Worm (Caenorhabditis elegans): ENCODE data around the gene Y48B6A.1.

The Y48B6A.1 gene

ce11 chrII:14178233-14178969, 24.2 kb upstream of the Y48B6A.1 start, which contains the start of gene efhd-1:
Gene efhd-1, plus strand, starts transcription at chrII:14178814.
- TF ChIP-seq unc-55 (GFP tag; optimal IDR thresholded peaks at IDR 0.05) (peak; percentile 72), ceh-18 (tag; optimal IDR thresholded peaks at IDR 0.05) (peak; percentile 7), ceh-14 (tag; optimal IDR thresholded peaks at IDR 0.05) (no peak)

ce11 chrII:14176642-14177041, 22.5 kb upstream of the Y48B6A.1 start:
- TF ChIP-seq unc-55 (GFP tag; optimal IDR thresholded peaks at IDR 0.05) (peak; percentile 57), nhr-232 (tag; optimal IDR thresholded peaks at IDR 0.05) (no peak)

- TF ChIP-seq C08G9.2 (tag; optimal IDR thresholded peaks at IDR 0.05) (no peak), sox-4 (tag; optimal IDR thresholded peaks at IDR 0.05) (no peak), Y22D7AL.16 (tag; optimal IDR thresholded peaks at IDR 0.05) (no peak), zip-5 (tag; optimal IDR thresholded peaks at IDR 0.05) (no peak), dmd-4 (tag; optimal IDR thresholded peaks at IDR 0.05; ENCODE audit: borderline replicate concordance) (no peak), eyg-1 (tag; optimal IDR thresholded peaks at IDR 0.05) (no peak), sdc-2 (tag; optimal IDR thresholded peaks at IDR 0.05) (no peak), ceh-34 (tag; optimal IDR thresholded peaks at IDR 0.05) (no peak), pros-1 (tag; optimal IDR thresholded peaks at IDR 0.05) (no peak), syd-9 (tag; optimal IDR thresholded peaks at IDR 0.05) (no peak), tbx-7 (tag; optimal IDR thresholded peaks at IDR 0.05) (no peak), ets-4 (tag; optimal IDR thresholded peaks at IDR 0.05) (no peak), ama-1 (optimal IDR thresholded peaks at IDR 0.05) (no peak)
Measured at ce11 chrII:14175099-14175498, 20.9 kb upstream of the Y48B6A.1 start, which contains the start of gene Y48B6A.5. Gene Y48B6A.5, minus strand, starts transcription at chrII:14175199.

ce11 chrII:14173176-14173575, 19.0 kb upstream of the Y48B6A.1 start:
- TF ChIP-seq npax-4 (tag; optimal IDR thresholded peaks at IDR 0.05), result no peak
- TF ChIP-seq ceh-9 (tag; optimal IDR thresholded peaks at IDR 0.05), result no peak
- no peak for TF ChIP-seq nhr-232 (tag; optimal IDR thresholded peaks at IDR 0.05)
- no peak for TF ChIP-seq ceh-22 (tag; optimal IDR thresholded peaks at IDR 0.05)
- no peak for TF ChIP-seq F13H6.1 (tag; optimal IDR thresholded peaks at IDR 0.05)
- TF ChIP-seq odd-2 (tag; optimal IDR thresholded peaks at IDR 0.05), result no peak
- TF ChIP-seq zip-5 (tag; optimal IDR thresholded peaks at IDR 0.05), result no peak

- TF ChIP-seq pros-1 (tag; optimal IDR thresholded peaks at IDR 0.05), result no peak
- no peak for TF ChIP-seq ceh-19 (GFP tag; optimal IDR thresholded peaks at IDR 0.05)
- no peak for TF ChIP-seq ceh-24 (tag; optimal IDR thresholded peaks at IDR 0.05)
- no peak for TF ChIP-seq elt-2 (tag; optimal IDR thresholded peaks at IDR 0.05)
- no peak for TF ChIP-seq npax-4 (tag; optimal IDR thresholded peaks at IDR 0.05)
- no peak for TF ChIP-seq fax-1 (tag; optimal IDR thresholded peaks at IDR 0.05)
- no peak for TF ChIP-seq madf-2 (tag; optimal IDR thresholded peaks at IDR 0.05)
Measured at ce11 chrII:14171558-14171957, 17.4 kb upstream of the Y48B6A.1 start, which contains the start of gene eat-2. Gene eat-2, minus strand, starts transcription at chrII:14171658.

ce11 chrII:14165430-14165929, 11.3 kb upstream of the Y48B6A.1 start:
- TF ChIP-seq fkh-6 (tag; optimal IDR thresholded peaks at IDR 0.05), result no peak
- no peak for TF ChIP-seq ceh-31 (tag; optimal IDR thresholded peaks at IDR 0.05)
- no peak for TF ChIP-seq npax-4 (tag; optimal IDR thresholded peaks at IDR 0.05)
- no peak for TF ChIP-seq hlh-15 (tag; optimal IDR thresholded peaks at IDR 0.05)
- no peak for TF ChIP-seq unc-3 (GFP tag; conservative IDR thresholded peaks at IDR 0.05)
- TF ChIP-seq unc-3 (tag; optimal IDR thresholded peaks at IDR 0.05), result no peak
- TF ChIP-seq ama-1 (optimal IDR thresholded peaks at IDR 0.05), result no peak
- TF ChIP-seq sox-2 (GFP tag; IDR thresholded peaks at IDR 0.05), result no peak
- TF ChIP-seq sdc-2 (tag; optimal IDR thresholded peaks at IDR 0.05), result no peak
- no peak for TF ChIP-seq Y22D7AL.16 (tag; optimal IDR thresholded peaks at IDR 0.05)
- TF ChIP-seq ceh-45 (GFP tag; IDR thresholded peaks at IDR 0.05), result no peak
- TF ChIP-seq C38D4.7 (GFP tag; optimal IDR thresholded peaks at IDR 0.05), result no peak
- TF ChIP-seq pax-1 (tag; optimal IDR thresholded peaks at IDR 0.05), result no peak
- no peak for TF ChIP-seq ztf-16 (tag; optimal IDR thresholded peaks at IDR 0.05)
- no peak for TF ChIP-seq nhr-232 (tag; optimal IDR thresholded peaks at IDR 0.05)
- no peak for TF ChIP-seq unc-42 (tag; optimal IDR thresholded peaks at IDR 0.05)
- no peak for TF ChIP-seq gmeb-2 (tag; optimal IDR thresholded peaks at IDR 0.05)
- TF ChIP-seq ceh-34 (tag; optimal IDR thresholded peaks at IDR 0.05), result no peak
- TF ChIP-seq T23F11.4 (GFP tag; optimal IDR thresholded peaks at IDR 0.05), result no peak
- TF ChIP-seq ceh-30 (tag; optimal IDR thresholded peaks at IDR 0.05), result no peak
- no peak for TF ChIP-seq nhr-11 (tag; optimal IDR thresholded peaks at IDR 0.05)

Measured in whole organism, late embryonic.